Worm (Caenorhabditis elegans): ENCODE measurements around the gene swt-7.

- TF ChIP-seq ZK546.5 (tag; optimal IDR thresholded peaks at IDR 0.05) (no peak), madf-9 (GFP tag; conservative IDR thresholded peaks at IDR 0.05) (no peak), madf-5 (GFP tag; IDR thresholded peaks at IDR 0.05) (no peak), nhr-76 (tag; optimal IDR thresholded peaks at IDR 0.05) (no peak), dpl-1 (GFP tag; optimal IDR thresholded peaks at IDR 0.05) (no peak), aha-1 (tag) (no peak), mdl-1 (tag; optimal IDR thresholded peaks at IDR 0.05) (no peak), ceh-82 (tag; optimal IDR thresholded peaks at IDR 0.05) (no peak), fos-1 (tag; optimal IDR thresholded peaks at IDR 0.05) (no peak), lsy-2 (tag; optimal IDR thresholded peaks at IDR 0.05) (no peak), pqm-1 (tag; optimal IDR thresholded peaks at IDR 0.05) (no peak)
Measured at ce11 chrV:5018810-5019274, 11.8 kb downstream of the swt-7 start, which contains the start of gene srr-4.

Data from whole organism, L4 larva.